Fruit fly (Drosophila melanogaster): ENCODE results near the gene Rdl.
A peak's percentile ranks its signal among the peaks of the same experiment; 100 is the strongest.

dm6 chr3L:9193003-9193402 is 11.1 kb upstream of the Rdl start:
- no peak for TF ChIP-seq EcR (GFP tag; optimal IDR thresholded peaks at IDR 0.05)
- TF ChIP-seq CG14655 (GFP tag; optimal IDR thresholded peaks at IDR 0.05): no peak
- no peak for TF ChIP-seq CG9948 (tag; optimal IDR thresholded peaks at IDR 0.05)
- no peak for TF ChIP-seq Snoo (tag; optimal IDR thresholded peaks at IDR 0.05)
- no peak for TF ChIP-seq CG15710 (tag; optimal IDR thresholded peaks at IDR 0.05)
- no peak for TF ChIP-seq CG32121 (GFP tag; IDR thresholded peaks at IDR 0.05)
- TF ChIP-seq D1 (tag; optimal IDR thresholded peaks at IDR 0.05): no peak
- peak; percentile 37 for TF ChIP-seq CG8159 (tag; optimal IDR thresholded peaks at IDR 0.05)
- TF ChIP-seq fd96Ca (GFP tag; IDR thresholded peaks at IDR 0.05): no peak

All from whole organism, pupa.